Worm (Caenorhabditis elegans): ENCODE results near the gene srt-43.

ce11 chrV:12809876-12810275 is 40.8 kb downstream of the srt-43 start, which contains the start of gene ZC443.1:
- TF ChIP-seq sem-4 (tag; optimal IDR thresholded peaks at IDR 0.05) (no peak), skn-1 (tag; optimal IDR thresholded peaks at IDR 0.05) (no peak), nhr-12 (tag; optimal IDR thresholded peaks at IDR 0.05) (no peak), fos-1 (tag; optimal IDR thresholded peaks at IDR 0.05) (no peak), elt-1 (tag; optimal IDR thresholded peaks at IDR 0.05) (no peak), aly-2 (tag; optimal IDR thresholded peaks at IDR 0.05) (no peak), ama-1 (optimal IDR thresholded peaks at IDR 0.05) (no peak)

Data from whole organism, L2 larva.